Worm (Caenorhabditis elegans) whole organism, L4 larva: ENCODE data around the gene dao-2.

Experiments used
- R02D3.7 ChIP-seq: fragments of 150-350 bp; sonication (generic microtip); optimal IDR thresholded peaks from 3 replicates; lab custom pipeline; 2014; ENCODE audit warnings: missing biosample characterization, missing genetic modification characterization
- aly-2 ChIP-seq: sonication (generic microtip); optimal IDR thresholded peaks from 2 replicates; lab custom pipeline; 2018; ENCODE audit warnings: missing biosample characterization, missing genetic modification characterization
- ceh-28 ChIP-seq: fragments of 150-350 bp; optimal IDR thresholded peaks from 2 replicates; lab custom pipeline; 2014; ENCODE audit warnings: missing biosample characterization, missing genetic modification reagents, missing genetic modification characterization
- daf-16 ChIP-seq, 3 experiments: sonication (generic microtip); optimal IDR thresholded peaks; 2 replicates each; lab custom pipeline; 2016 to 2017; ENCODE audit warnings: missing genetic modification characterization in 3 of 3, missing genetic modification reagents in 3 of 3, mild to moderate bottlenecking in 2 of 3, missing compliant biosample characterization in 2 of 3, missing biosample characterization in 1 of 3, moderate library complexity in 1 of 3
- lin-15B ChIP-seq: fragments of 150-350 bp; sonication (generic microtip); optimal IDR thresholded peaks from 3 replicates; lab custom pipeline; 2014; ENCODE audit warnings: missing biosample characterization, missing genetic modification characterization
- nhr-11 ChIP-seq: fragments of 150-350 bp; optimal IDR thresholded peaks from 2 replicates; lab custom pipeline; 2014; ENCODE audit warnings: missing biosample characterization, missing genetic modification characterization
- php-3 ChIP-seq: fragments of 200-800 bp; sonication (Bioruptor generic); IDR thresholded peaks from 2 replicates; pipeline ENCODE4 v1.3.6; 2022; ENCODE audit warnings: missing genetic modification reagents, missing genetic modification characterization, missing compliant biosample characterization
- saeg-2 ChIP-seq: fragments of 200-800 bp; sonication (Bioruptor generic); IDR thresholded peaks from 2 replicates; pipeline ENCODE4 v1.3.6; 2022; ENCODE audit warnings: missing genetic modification reagents, missing genetic modification characterization, missing compliant biosample characterization
- snpc-4 ChIP-seq: fragments of 150-350 bp; optimal IDR thresholded peaks from 2 replicates; lab custom pipeline; 2014; ENCODE audit warnings: missing biosample characterization, missing genetic modification characterization
- tra-1 ChIP-seq: fragments of 200-800 bp; sonication (Bioruptor generic); IDR thresholded peaks from 2 replicates; pipeline ENCODE4 v1.3.6; 2022; ENCODE audit warnings: missing genetic modification reagents, missing genetic modification characterization, missing compliant biosample characterization
- vab-7 ChIP-seq: fragments of 200-800 bp; sonication (Bioruptor generic); IDR thresholded peaks from 2 replicates; pipeline ENCODE4 v1.3.6; 2022; ENCODE audit warnings: missing genetic modification reagents, missing genetic modification characterization, missing compliant biosample characterization
- zag-1 ChIP-seq: fragments of 150-350 bp; optimal IDR thresholded peaks from 2 replicates; lab custom pipeline; 2014; ENCODE audit warnings: missing biosample characterization, missing genetic modification characterization
- ztf-11 ChIP-seq: fragments of 150-350 bp; optimal IDR thresholded peaks from 2 replicates; lab custom pipeline; 2014; ENCODE audit warnings: missing biosample characterization, missing genetic modification characterization

DNA sequence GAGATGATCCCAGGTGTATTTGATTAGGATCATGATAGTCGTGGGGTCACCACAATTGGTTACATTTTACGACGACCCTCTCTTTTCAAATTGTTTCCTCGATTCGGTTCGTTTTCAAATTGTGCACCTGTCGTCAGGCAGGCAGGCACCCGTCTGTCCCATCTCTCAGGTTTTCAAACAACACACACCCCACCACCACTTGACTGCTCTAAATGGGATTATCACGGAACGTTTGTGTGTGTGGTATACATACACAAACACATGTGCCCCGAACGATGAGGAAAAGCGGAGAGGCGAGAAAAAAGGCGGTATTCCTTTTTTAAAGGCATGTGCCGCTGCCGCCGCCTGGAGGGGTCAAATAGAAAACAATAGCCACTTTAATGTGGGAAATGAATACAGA is 22.6 kb downstream of the dao-2 start:
- TF ChIP-seq daf-16 (GFP tag; optimal IDR thresholded peaks at IDR 0.05; lab: Kevin White, UChicago) (no peak), daf-16 (tag; optimal IDR thresholded peaks at IDR 0.05; lab: Kevin White, UChicago) (no peak), ztf-11 (no peak), php-3 (GFP tag; lab: Robert Waterston, UW) (no peak), R02D3.7 (tag; lab: Kevin White, UChicago) (no peak), ceh-28 (tag; lab: Kevin White, UChicago) (no peak), zag-1 (tag; lab: Kevin White, UChicago) (no peak), aly-2 (tag; lab: Kevin White, UChicago) (no peak), lin-15B (tag; lab: Kevin White, UChicago) (no peak), nhr-11 (no peak), saeg-2 (GFP tag; lab: Robert Waterston, UW) (no peak), vab-7 (GFP tag; lab: Robert Waterston, UW) (no peak), snpc-4 (no peak), tra-1 (GFP tag; lab: Robert Waterston, UW) (no peak)
